Worm (Caenorhabditis elegans): ENCODE measurements around the gene F19G12.3.

Gene F19G12.3

DNA sequence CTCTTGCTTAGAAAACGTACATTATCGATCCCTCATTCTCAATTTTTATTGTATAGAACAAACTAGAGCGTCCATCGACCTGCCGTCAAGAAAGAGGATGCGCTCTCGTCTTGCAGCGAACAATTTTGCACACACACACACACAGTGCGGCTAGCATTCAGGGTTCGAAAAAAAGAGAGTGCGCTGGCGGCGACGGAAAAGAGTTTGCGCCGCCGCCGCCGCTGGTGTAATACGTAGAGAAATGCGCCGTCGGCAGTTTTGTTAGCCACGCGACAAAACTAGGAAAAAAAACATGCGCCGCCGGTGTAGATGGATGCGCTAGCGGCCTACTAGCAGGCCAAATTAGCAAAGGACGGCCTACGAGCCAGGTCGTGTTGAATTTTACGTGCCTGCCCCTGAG lies 41.1 kb upstream of the F19G12.3 start:
- TF ChIP-seq ceh-27 (GFP tag; optimal IDR thresholded peaks at IDR 0.05) (no peak), zfh-2 (GFP tag; conservative IDR thresholded peaks at IDR 0.05) (peak; percentile 78)

DNA sequence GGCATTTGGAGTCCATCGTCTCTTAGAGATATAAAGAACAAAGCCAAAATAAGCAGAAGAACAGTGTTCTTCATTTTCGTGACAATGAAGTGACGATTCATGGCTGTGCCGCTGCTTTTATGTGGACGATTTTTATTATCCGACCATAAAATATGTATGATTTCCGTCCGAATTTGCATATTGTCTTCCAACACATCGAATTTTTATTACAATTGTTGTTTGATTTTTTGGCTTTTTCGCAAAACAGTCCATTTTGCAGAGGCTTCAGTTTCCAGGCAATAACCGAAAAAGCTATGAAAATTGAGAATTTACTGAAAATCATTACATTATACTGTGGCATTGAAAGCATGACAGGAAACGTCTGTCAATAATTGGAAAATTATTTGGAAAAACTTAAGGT lies 40.1 kb upstream of the F19G12.3 start, which contains the start of gene F56C3.8:
F56C3.8 (minus strand) TSS at position 101 of the 400 bp plus-strand sequence.
- TF ChIP-seq B0261.1 (tag; optimal IDR thresholded peaks at IDR 0.05): no peak
- no peak for TF ChIP-seq akir-1 (GFP tag; optimal IDR thresholded peaks at IDR 0.05)
- no peak for TF ChIP-seq egrh-3 (GFP tag; IDR thresholded peaks at IDR 0.05)
- no peak for TF ChIP-seq madf-10 (tag; optimal IDR thresholded peaks at IDR 0.05)
- no peak for TF ChIP-seq Y67H2A.10 (GFP tag; conservative IDR thresholded peaks at IDR 0.05)
- no peak for TF ChIP-seq snpc-4 (GFP tag; optimal IDR thresholded peaks at IDR 0.05)
- TF ChIP-seq snpc-4 (tag; optimal IDR thresholded peaks at IDR 0.05): no peak
- no peak for TF ChIP-seq nhr-27 (tag; optimal IDR thresholded peaks at IDR 0.05)
- TF ChIP-seq hmg-1.2 (GFP tag; IDR thresholded peaks at IDR 0.05): no peak
- no peak for TF ChIP-seq sdz-38 (tag; optimal IDR thresholded peaks at IDR 0.05)
- no peak for TF ChIP-seq B0035.1 (tag; optimal IDR thresholded peaks at IDR 0.05)
- no peak for TF ChIP-seq let-526 (GFP tag; IDR thresholded peaks at IDR 0.05)
- TF ChIP-seq ZK185.1 (tag; optimal IDR thresholded peaks at IDR 0.05; ENCODE audit: poor library complexity, severe bottlenecking): no peak
- no peak for TF ChIP-seq hmg-20 (GFP tag; IDR thresholded peaks at IDR 0.05)
- TF ChIP-seq aptf-3 (GFP tag; IDR thresholded peaks at IDR 0.05): no peak

ce11 chrX:1386893-1387367 lies 37.7 kb upstream of the F19G12.3 start, which contains the start of gene F56C3.1:
F56C3.1 (plus strand) TSS chrX:1387317.
- TF ChIP-seq rpc-1 (optimal IDR thresholded peaks at IDR 0.05): no peak
- peak; percentile 36 for TF ChIP-seq rpc-1 (tag; optimal IDR thresholded peaks at IDR 0.05)
- no peak for TF ChIP-seq Y95B8A.8 (GFP tag; IDR thresholded peaks at IDR 0.05)
- TF ChIP-seq lin-26 (GFP tag; IDR thresholded peaks at IDR 0.05): 0 out of 2 replicates have a peak, but pooled peaks have one; percentile 39
- TF ChIP-seq K11D2.4 (GFP tag; IDR thresholded peaks at IDR 0.05): peak; percentile 59; the same call in 1 of the 2 replicates
- TF ChIP-seq hmg-1.2 (GFP tag; IDR thresholded peaks at IDR 0.05): 0 out of 2 replicates have a peak, but pooled peaks have one; percentile 20
- TF ChIP-seq zfh-2 (GFP tag; conservative IDR thresholded peaks at IDR 0.05): no peak
- TF ChIP-seq Y56A3A.18 (GFP tag; IDR thresholded peaks at IDR 0.05): 0 out of 2 replicates have a peak, but pooled peaks have one; percentile 43
- TF ChIP-seq nfyb-1 (GFP tag; IDR thresholded peaks at IDR 0.05): peak; percentile 58; the same call in 1 of the 2 replicates
- TF ChIP-seq cebp-1 (GFP tag; IDR thresholded peaks at IDR 0.05): no peak
- peak; percentile 21 for TF ChIP-seq cebp-1 (tag; optimal IDR thresholded peaks at IDR 0.05)
- no peak for TF ChIP-seq lag-1 (GFP tag; IDR thresholded peaks at IDR 0.05)
- TF ChIP-seq gei-17 (GFP tag; optimal IDR thresholded peaks at IDR 0.05): peak; percentile 38
- peak; percentile 49 for TF ChIP-seq mcd-1 (GFP tag; IDR thresholded peaks at IDR 0.05)
- TF ChIP-seq dox-1 (GFP tag; IDR thresholded peaks at IDR 0.05): peak; percentile 71

DNA sequence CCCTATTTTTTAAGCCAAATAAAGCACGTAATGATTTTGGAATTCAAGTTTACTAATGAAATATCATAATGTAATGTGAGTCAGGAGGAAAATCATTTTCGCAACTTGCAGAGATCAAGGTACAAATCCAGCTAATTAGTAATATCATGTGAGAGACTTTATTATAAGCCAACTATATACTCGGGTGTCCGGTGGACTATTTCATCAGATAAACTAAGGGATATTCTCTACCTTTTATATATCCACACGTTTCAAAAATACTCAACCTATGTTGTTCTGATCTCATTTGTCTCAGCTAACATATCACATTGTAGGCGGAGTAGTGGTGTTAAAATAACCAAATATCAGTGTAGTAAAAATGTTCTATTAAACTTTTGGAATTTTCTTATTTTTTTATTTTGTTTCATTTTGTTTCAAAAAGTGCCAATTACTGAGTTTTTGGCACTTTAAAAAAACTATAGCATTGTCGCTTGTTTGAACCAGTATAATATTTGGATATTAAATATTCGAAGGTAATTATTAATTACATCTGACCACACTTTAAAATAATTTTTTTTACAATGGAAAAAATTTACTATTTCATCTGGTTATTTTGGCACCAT lies 35.1 kb upstream of the F19G12.3 start:
- TF ChIP-seq lin-35 (GFP tag; optimal IDR thresholded peaks at IDR 0.05) (peak in 2 of 3 experiments; percentile 48 to 95), repo-1 (tag; optimal IDR thresholded peaks at IDR 0.05) (peak; percentile 94), F23B12.7 (tag; optimal IDR thresholded peaks at IDR 0.05; ENCODE audit: insufficient read depth) (peak; percentile 86), nfya-2 (GFP tag; IDR thresholded peaks at IDR 0.05) (no peak), hlh-12 (tag; optimal IDR thresholded peaks at IDR 0.05) (no peak), hmg-20 (GFP tag; IDR thresholded peaks at IDR 0.05) (peak; percentile 90), akir-1 (GFP tag; optimal IDR thresholded peaks at IDR 0.05) (peak; percentile 23), somi-1 (GFP tag; optimal IDR thresholded peaks at IDR 0.05) (peak; percentile 66), ccch-3 (GFP tag; optimal IDR thresholded peaks at IDR 0.05) (peak; percentile 27), rcor-1 (GFP tag; IDR thresholded peaks at IDR 0.05) (peak; percentile 90), let-526 (GFP tag; IDR thresholded peaks at IDR 0.05) (peak; percentile 64; the same call in 1 of the 2 replicates), B0336.3 (GFP tag; IDR thresholded peaks at IDR 0.05) (peak; percentile 95), F52B5.7 (tag; optimal IDR thresholded peaks at IDR 0.05) (peak; percentile 47), egrh-3 (GFP tag; IDR thresholded peaks at IDR 0.05) (no peak), nhr-120 (GFP tag; IDR thresholded peaks at IDR 0.05) (no peak), T07F8.4 (tag; optimal IDR thresholded peaks at IDR 0.05) (peak; percentile 68), ztf-26 (tag; optimal IDR thresholded peaks at IDR 0.05) (peak; percentile 98), T26A5.8 (tag; optimal IDR thresholded peaks at IDR 0.05) (no peak)

Measured in whole organism, young adult.